Fruit fly (Drosophila melanogaster): ENCODE data around the gene CG17028.

CG17028 gene

dm6 chr3L:16011319-16012210 lies 33.2 kb downstream of the CG17028 start, which contains the start of gene mib1:
Gene mib1 (minus strand): TSS chr3L:16011812.
- no peak for TF ChIP-seq CG32264 (GFP tag; optimal IDR thresholded peaks at IDR 0.05)
- TF ChIP-seq Abd-B (GFP tag; optimal IDR thresholded peaks at IDR 0.05), result no peak
- TF ChIP-seq Hnf4 (GFP tag; optimal IDR thresholded peaks at IDR 0.05), result no peak
- no peak for TF ChIP-seq tai (GFP tag; optimal IDR thresholded peaks at IDR 0.05)
- peak; percentile 29 for TF ChIP-seq psq (GFP tag; optimal IDR thresholded peaks at IDR 0.05)
- no peak for TF ChIP-seq OdsH (GFP tag; optimal IDR thresholded peaks at IDR 0.05)
- peak; percentile 63 for TF ChIP-seq N (GFP tag; optimal IDR thresholded peaks at IDR 0.05)
- peak; percentile 6 for TF ChIP-seq Myc (optimal IDR thresholded peaks at IDR 0.05)
- TF ChIP-seq foxo (GFP tag; optimal IDR thresholded peaks at IDR 0.05), result peak in 1 of 2 experiments; percentile 18
- no peak for TF ChIP-seq Rel (GFP tag; optimal IDR thresholded peaks at IDR 0.05)
- TF ChIP-seq Rel (tag; optimal IDR thresholded peaks at IDR 0.05), result peak; percentile 56
- peak; percentile 71 for TF ChIP-seq Hr83 (GFP tag; optimal IDR thresholded peaks at IDR 0.05; ENCODE audit: poor library complexity, severe bottlenecking)
- no peak for TF ChIP-seq lola (GFP tag; optimal IDR thresholded peaks at IDR 0.05)
- TF ChIP-seq CG9705 (GFP tag; optimal IDR thresholded peaks at IDR 0.05), result no peak
- TF ChIP-seq br (GFP tag; optimal IDR thresholded peaks at IDR 0.05), result no peak
- TF ChIP-seq fru (GFP tag; optimal IDR thresholded peaks at IDR 0.05), result peak; percentile 34
- no peak for TF ChIP-seq sv (GFP tag; optimal IDR thresholded peaks at IDR 0.05)
- no peak for TF ChIP-seq Jra (GFP tag; optimal IDR thresholded peaks at IDR 0.05)
- TF ChIP-seq Dif (GFP tag; optimal IDR thresholded peaks at IDR 0.05; ENCODE audit: partially characterized antibody), result peak; percentile 14
- TF ChIP-seq Sp1 (GFP tag; optimal IDR thresholded peaks at IDR 0.05), result peak; percentile 43
- TF ChIP-seq jim (GFP tag; optimal IDR thresholded peaks at IDR 0.05), result no peak
- no peak for TF ChIP-seq ey (GFP tag; optimal IDR thresholded peaks at IDR 0.05)
- TF ChIP-seq CrebA (GFP tag; optimal IDR thresholded peaks at IDR 0.05; ENCODE audit: borderline replicate concordance), result no peak
- no peak for TF ChIP-seq brk (GFP tag; optimal IDR thresholded peaks at IDR 0.05)
- TF ChIP-seq HLH106 (tag; optimal IDR thresholded peaks at IDR 0.05), result peak; percentile 25
- no peak for TF ChIP-seq dsf (GFP tag; optimal IDR thresholded peaks at IDR 0.05; ENCODE audit: borderline replicate concordance)
- no peak for TF ChIP-seq Mio (GFP tag; optimal IDR thresholded peaks at IDR 0.05)
- no peak for TF ChIP-seq sage (GFP tag; optimal IDR thresholded peaks at IDR 0.05)
- no peak for TF ChIP-seq Hr78 (GFP tag; optimal IDR thresholded peaks at IDR 0.05)
- no peak for TF ChIP-seq GATAd (GFP tag; optimal IDR thresholded peaks at IDR 0.05)
- TF ChIP-seq Dfd (GFP tag; optimal IDR thresholded peaks at IDR 0.05), result peak; percentile 85
- peak; percentile 14 for TF ChIP-seq h (GFP tag; optimal IDR thresholded peaks at IDR 0.05)
- TF ChIP-seq dmrt93B (GFP tag; optimal IDR thresholded peaks at IDR 0.05), result no peak
- no peak for TF ChIP-seq dl (GFP tag; optimal IDR thresholded peaks at IDR 0.05; ENCODE audit: insufficient read depth in 1 of 2, partially characterized antibody in 2 of 2)
- TF ChIP-seq usp (GFP tag; optimal IDR thresholded peaks at IDR 0.05), result no peak
- TF ChIP-seq woc (GFP tag; optimal IDR thresholded peaks at IDR 0.05), result peak; percentile 88
- TF ChIP-seq pan (optimal IDR thresholded peaks at IDR 0.05), result no peak
- no peak for TF ChIP-seq rgr (GFP tag; optimal IDR thresholded peaks at IDR 0.05)
- no peak for TF ChIP-seq Vsx2 (GFP tag; optimal IDR thresholded peaks at IDR 0.05; ENCODE audit: partially characterized antibody)

dm6 chr3L:16012315-16012950 lies 34.1 kb downstream of the CG17028 start:
- no peak for TF ChIP-seq woc (GFP tag; optimal IDR thresholded peaks at IDR 0.05)
- no peak for TF ChIP-seq Jra (GFP tag; optimal IDR thresholded peaks at IDR 0.05)
